Worm (Caenorhabditis elegans) whole organism, L1 larva: Measurements from ENCODE around the gene C25H3.3.

Source experiments
- dpl-1 ChIP-seq, 3 experiments: fragments of 150-350 bp in 2 of 3; sonication (generic microtip) in 1 of 3; optimal IDR thresholded peaks; 2 replicates each; lab custom pipeline; 2014 to 2017; ENCODE audit warnings: missing biosample characterization in 3 of 3, missing genetic modification characterization in 3 of 3, missing genetic modification reagents in 3 of 3
- hlh-17 ChIP-seq: fragments of 200-800 bp; sonication (Bioruptor generic); optimal IDR thresholded peaks from 2 replicates; lab custom pipeline; 2018; ENCODE audit warnings: missing genetic modification characterization, mild to moderate bottlenecking, missing compliant biosample characterization, moderate library complexity, borderline replicate concordance

- TF ChIP-seq dpl-1 (GFP tag; optimal IDR thresholded peaks at IDR 0.05; lab: Kevin White, UChicago) (no peak), hlh-17 (GFP tag; lab: Kevin White, UChicago) (no peak)
These were observed 24.4 kb upstream of the C25H3.3 start, which contains the start of gene C25H3.17 for ce11 chrII:5669580-5669979.
